Fruit fly (Drosophila melanogaster) whole organism, embryonic: ENCODE measurements around the gene CG14340.
A peak's percentile ranks its signal among the peaks of the same experiment; 100 is the strongest.

Experiments used
- CG10431 ChIP-seq: fragments of 200-800 bp; sonication (Bioruptor generic); optimal IDR thresholded peaks from 3 replicates; lab custom pipeline; 2018; ENCODE audit warnings: missing biosample characterization, mild to moderate bottlenecking, missing genetic modification characterization
- CG11560 ChIP-seq: fragments of 200-800 bp; sonication (Bioruptor generic); IDR thresholded peaks from 3 replicates; pipeline ENCODE4 v1.3.6; 2022; ENCODE audit warnings: missing biosample characterization, missing genetic modification characterization
- CG14667 ChIP-seq: fragments of 200-800 bp; sonication (Bioruptor generic); IDR thresholded peaks from 2 replicates; pipeline ENCODE4 v1.3.6; 2022; ENCODE audit warnings: missing biosample characterization, missing genetic modification characterization
- CG15011 ChIP-seq: fragments of 200-800 bp; sonication (Bioruptor generic); optimal IDR thresholded peaks from 3 replicates; lab custom pipeline; 2018; ENCODE audit warnings: missing biosample characterization, mild to moderate bottlenecking, missing genetic modification characterization
- CG15073 ChIP-seq: fragments of 200-800 bp; sonication (Bioruptor generic); optimal IDR thresholded peaks from 2 replicates; lab custom pipeline; 2016; ENCODE audit warnings: missing biosample characterization, missing genetic modification characterization
- CG17802 ChIP-seq: fragments of 200-800 bp; sonication (Bioruptor generic); optimal IDR thresholded peaks from 2 replicates; lab custom pipeline; 2018; ENCODE audit warnings: missing biosample characterization, mild to moderate bottlenecking, missing genetic modification characterization, moderate library complexity
- CG18262 ChIP-seq: fragments of 200-800 bp; optimal IDR thresholded peaks from 3 replicates; lab custom pipeline; 2019; ENCODE audit warnings: missing biosample characterization, mild to moderate bottlenecking, missing genetic modification characterization, moderate library complexity
- CG2129 ChIP-seq: fragments of 200-800 bp; sonication (Bioruptor generic); IDR thresholded peaks from 2 replicates; pipeline ENCODE4 v1.3.6; 2022; ENCODE audit warnings: missing biosample characterization, missing genetic modification characterization; ENCODE audit not compliant: partially characterized antibody
- CG2678 ChIP-seq: fragments of 200-800 bp; sonication (Bioruptor generic); optimal IDR thresholded peaks from 3 replicates; lab custom pipeline; 2019; ENCODE audit warnings: missing biosample characterization, mild to moderate bottlenecking, missing genetic modification characterization, moderate library complexity
- CG32532 ChIP-seq: fragments of 200-800 bp; sonication (Bioruptor generic); IDR thresholded peaks from 2 replicates; pipeline ENCODE4 v1.3.6; 2022; ENCODE audit warnings: missing biosample characterization, missing genetic modification characterization
- CG32772 ChIP-seq: fragments of 200-800 bp; sonication (Bioruptor generic); IDR thresholded peaks from 2 replicates; pipeline ENCODE4 v1.3.6; 2022; ENCODE audit warnings: missing biosample characterization, missing genetic modification characterization
- CG34376 ChIP-seq: fragments of 200-800 bp; sonication (Bioruptor generic); optimal IDR thresholded peaks from 2 replicates; lab custom pipeline; 2018; ENCODE audit warnings: missing biosample characterization, mild to moderate bottlenecking, missing genetic modification characterization
- CG6683 ChIP-seq: fragments of 200-800 bp; sonication (Bioruptor generic); optimal IDR thresholded peaks from 2 replicates; lab custom pipeline; 2017; ENCODE audit warnings: missing biosample characterization, mild to moderate bottlenecking, missing genetic modification characterization, missing genetic modification reagents
- CG7271 ChIP-seq: fragments of 200-800 bp; sonication (Bioruptor generic); optimal IDR thresholded peaks from 2 replicates; lab custom pipeline; 2018; ENCODE audit warnings: missing biosample characterization, mild to moderate bottlenecking, missing genetic modification characterization, moderate library complexity
- CG7987 ChIP-seq: fragments of 200-800 bp; sonication (Bioruptor generic); optimal IDR thresholded peaks from 2 replicates; lab custom pipeline; 2018; ENCODE audit warnings: missing biosample characterization, mild to moderate bottlenecking, missing genetic modification characterization, moderate library complexity
- CG8944 ChIP-seq: fragments of 200-800 bp; sonication (Bioruptor generic); optimal IDR thresholded peaks from 3 replicates; lab custom pipeline; 2016; ENCODE audit warnings: missing biosample characterization, missing genetic modification characterization
- CHES-1-like ChIP-seq: fragments of 200-800 bp; sonication (Bioruptor generic); optimal IDR thresholded peaks from 2 replicates; lab custom pipeline; 2016; ENCODE audit warnings: missing biosample characterization, missing genetic modification characterization
- Doc2 ChIP-seq: fragments of 200-800 bp; sonication (Bioruptor generic); IDR thresholded peaks from 2 replicates; pipeline ENCODE4 v1.3.6; 2022; ENCODE audit warnings: missing biosample characterization, missing genetic modification characterization
- Dref ChIP-seq: fragments of 200-800 bp; sonication (Bioruptor generic); IDR thresholded peaks from 2 replicates; pipeline ENCODE4 v1.3.6; 2022; ENCODE audit warnings: missing biosample characterization, missing genetic modification characterization
- E2f1 ChIP-seq: fragments of 200-800 bp; sonication (Bioruptor generic); IDR thresholded peaks from 2 replicates; pipeline ENCODE4 v1.3.6; 2022; ENCODE audit warnings: missing biosample characterization, missing genetic modification characterization
- Ets97D ChIP-seq: fragments of 200-800 bp; sonication (Bioruptor generic); optimal IDR thresholded peaks from 3 replicates; lab custom pipeline; 2016; ENCODE audit warnings: missing biosample characterization, missing genetic modification characterization
- GATAe ChIP-seq: fragments of 200-800 bp; sonication (Bioruptor generic); conservative IDR thresholded peaks from 2 replicates; pipeline ENCODE4 v1.3.6; 2022; ENCODE audit warnings: missing biosample characterization, missing genetic modification characterization
- Hand ChIP-seq: fragments of 200-800 bp; sonication (Bioruptor generic); optimal IDR thresholded peaks from 2 replicates; lab custom pipeline; 2017; ENCODE audit warnings: mild to moderate bottlenecking, missing biosample characterization, missing genetic modification reagents, missing genetic modification characterization
- MBD-R2 ChIP-seq: fragments of 200-800 bp; sonication (Bioruptor generic); IDR thresholded peaks from 2 replicates; pipeline ENCODE4 v1.3.6; 2022; ENCODE audit warnings: missing biosample characterization, missing genetic modification characterization
- Myb ChIP-seq: fragments of 200-800 bp; sonication (Bioruptor generic); optimal IDR thresholded peaks from 2 replicates; lab custom pipeline; 2016; ENCODE audit warnings: missing biosample characterization, missing genetic modification characterization
- Scr ChIP-seq: fragments of 200-800 bp; sonication (Bioruptor generic); IDR thresholded peaks from 2 replicates; pipeline ENCODE4 v1.3.6; 2022; ENCODE audit warnings: missing biosample characterization, missing genetic modification characterization; ENCODE audit not compliant: partially characterized antibody
- Xbp1 ChIP-seq: fragments of 200-800 bp; sonication (Bioruptor generic); optimal IDR thresholded peaks from 3 replicates; lab custom pipeline; 2016; ENCODE audit warnings: missing biosample characterization, mild to moderate bottlenecking, missing genetic modification characterization
- abd-A ChIP-seq: fragments of 200-800 bp; sonication (Bioruptor generic); optimal IDR thresholded peaks from 3 replicates; lab custom pipeline; 2019; ENCODE audit warnings: missing biosample characterization, mild to moderate bottlenecking, missing genetic modification characterization, moderate library complexity
- aop ChIP-seq: fragments of 200-800 bp; sonication (Bioruptor generic); IDR thresholded peaks from 2 replicates; pipeline ENCODE4 v1.3.6; 2022; ENCODE audit warnings: missing biosample characterization, missing genetic modification characterization
- bab2 ChIP-seq: fragments of 200-800 bp; sonication (Bioruptor generic); optimal IDR thresholded peaks from 2 replicates; lab custom pipeline; 2016; ENCODE audit warnings: missing biosample characterization, missing genetic modification characterization
- bbx ChIP-seq: fragments of 200-800 bp; sonication (Bioruptor generic); IDR thresholded peaks from 2 replicates; pipeline ENCODE4 v1.3.6; 2022; ENCODE audit warnings: missing biosample characterization, missing genetic modification characterization; ENCODE audit not compliant: partially characterized antibody
- crol ChIP-seq: fragments of 200-800 bp; sonication (Bioruptor generic); IDR thresholded peaks from 2 replicates; pipeline ENCODE4 v1.3.6; 2022; ENCODE audit warnings: missing biosample characterization, missing genetic modification characterization
- dati ChIP-seq: fragments of 200-800 bp; sonication (Bioruptor generic); IDR thresholded peaks from 2 replicates; pipeline ENCODE4 v1.3.6; 2022; ENCODE audit warnings: missing biosample characterization, missing genetic modification characterization
- disco-r ChIP-seq: fragments of 200-800 bp; sonication (Bioruptor generic); optimal IDR thresholded peaks from 2 replicates; lab custom pipeline; 2016; ENCODE audit warnings: missing biosample characterization, missing genetic modification characterization
- en ChIP-seq: fragments of 200-800 bp; sonication (Bioruptor generic); optimal IDR thresholded peaks from 2 replicates; lab custom pipeline; 2016; ENCODE audit warnings: missing biosample characterization, missing genetic modification characterization
- gt ChIP-seq: fragments of 200-800 bp; sonication (Bioruptor generic); IDR thresholded peaks from 2 replicates; pipeline ENCODE4 v1.3.6; 2022; ENCODE audit warnings: missing biosample characterization, missing genetic modification characterization
- ind ChIP-seq: fragments of 200-800 bp; sonication (Bioruptor generic); optimal IDR thresholded peaks from 3 replicates; lab custom pipeline; 2016; ENCODE audit warnings: missing biosample characterization, missing genetic modification characterization
- ken ChIP-seq: fragments of 200-800 bp; sonication (Bioruptor generic); IDR thresholded peaks from 3 replicates; pipeline ENCODE4 v1.3.6; 2022; ENCODE audit warnings: missing biosample characterization, missing genetic modification characterization
- kni ChIP-seq: fragments of 200-800 bp; sonication (Bioruptor generic); optimal IDR thresholded peaks from 3 replicates; lab custom pipeline; 2017; ENCODE audit warnings: mild to moderate bottlenecking, missing biosample characterization, missing genetic modification reagents, missing genetic modification characterization
- maf-S ChIP-seq: fragments of 200-800 bp; sonication (Bioruptor generic); optimal IDR thresholded peaks from 2 replicates; lab custom pipeline; 2016; ENCODE audit warnings: missing biosample characterization, missing genetic modification characterization
- nerfin-2 ChIP-seq: fragments of 200-800 bp; sonication (Bioruptor generic); IDR thresholded peaks from 2 replicates; pipeline ENCODE4 v1.3.6; 2022; ENCODE audit warnings: missing biosample characterization, missing genetic modification characterization; ENCODE audit not compliant: partially characterized antibody
- odd ChIP-seq: fragments of 200-800 bp; sonication (Bioruptor generic); optimal IDR thresholded peaks from 2 replicates; lab custom pipeline; 2017; ENCODE audit warnings: missing biosample characterization, mild to moderate bottlenecking, missing genetic modification characterization
- phol ChIP-seq: fragments of 200-800 bp; sonication (Bioruptor generic); optimal IDR thresholded peaks from 3 replicates; lab custom pipeline; 2018; ENCODE audit warnings: missing biosample characterization, mild to moderate bottlenecking, missing genetic modification characterization, moderate library complexity
- pita ChIP-seq: fragments of 200-800 bp; sonication (Bioruptor generic); optimal IDR thresholded peaks from 2 replicates; lab custom pipeline; 2017; ENCODE audit warnings: missing biosample characterization, mild to moderate bottlenecking, missing genetic modification characterization
- run ChIP-seq: fragments of 200-800 bp; sonication (Bioruptor generic); optimal IDR thresholded peaks from 3 replicates; lab custom pipeline; 2018; ENCODE audit warnings: missing biosample characterization, mild to moderate bottlenecking, missing genetic modification characterization
- sens-2 ChIP-seq: fragments of 200-800 bp; sonication (Bioruptor generic); IDR thresholded peaks from 2 replicates; pipeline ENCODE4 v1.3.6; 2022; ENCODE audit warnings: missing biosample characterization, missing genetic modification characterization
- shn ChIP-seq: fragments of 200-800 bp; sonication (Bioruptor generic); optimal IDR thresholded peaks from 3 replicates; lab custom pipeline; 2016; ENCODE audit warnings: missing biosample characterization, missing genetic modification characterization
- slp2 ChIP-seq: fragments of 200-800 bp; sonication (Bioruptor generic); optimal IDR thresholded peaks from 2 replicates; lab custom pipeline; 2016; ENCODE audit warnings: missing biosample characterization, missing genetic modification characterization
- vfl ChIP-seq: fragments of 200-800 bp; sonication (Bioruptor generic); optimal IDR thresholded peaks from 2 replicates; lab custom pipeline; 2016; ENCODE audit warnings: missing biosample characterization, missing genetic modification characterization
- zfh1 ChIP-seq: fragments of 200-800 bp; sonication (Bioruptor generic); IDR thresholded peaks from 3 replicates; pipeline ENCODE4 v1.3.6; 2022; ENCODE audit warnings: missing biosample characterization, missing genetic modification characterization

Gene CG14340

DNA sequence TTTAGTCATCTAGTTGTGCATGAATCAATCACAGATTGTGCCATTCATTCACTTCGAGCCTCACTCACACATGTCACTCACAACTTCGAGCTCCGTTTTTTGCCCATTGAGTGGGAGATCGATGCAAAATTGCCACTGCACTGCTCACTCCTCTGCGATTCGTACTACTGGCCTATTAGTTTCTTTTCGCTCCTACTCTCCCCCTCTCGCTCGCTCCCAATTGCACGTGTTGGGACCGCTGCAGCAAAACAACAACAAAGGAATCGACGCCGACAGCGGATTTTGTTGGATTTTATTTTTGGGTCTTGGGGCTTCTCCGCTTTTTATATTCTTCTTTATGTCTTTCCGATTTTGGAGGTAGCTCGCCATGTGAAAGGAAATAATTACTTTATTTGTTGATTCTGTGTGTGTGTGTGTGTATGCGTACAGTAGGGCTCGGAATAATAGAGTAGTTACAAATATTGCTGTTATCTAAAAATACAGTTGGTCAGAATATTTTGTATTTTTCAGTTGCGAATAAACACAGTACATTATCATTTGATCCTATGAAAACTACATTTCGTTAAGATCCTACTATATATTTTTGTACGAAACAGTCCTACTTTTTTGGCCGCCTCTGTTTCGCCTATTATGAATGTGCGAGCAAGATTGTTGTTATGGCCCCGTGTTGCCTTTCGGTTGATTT lies 38.4 kb upstream of the CG14340 start (continued):
- TF ChIP-seq abd-A: peak; percentile 58
- TF ChIP-seq zfh1 (GFP tag; lab: Robert Waterston, UW): peak; percentile 89
- TF ChIP-seq en (GFP tag; lab: Kevin White, UChicago): peak; percentile 61
- peak; percentile 42 for TF ChIP-seq CG6683 (GFP tag; lab: Kevin White, UChicago)
- no peak for TF ChIP-seq pita (GFP tag; lab: Kevin White, UChicago)
- TF ChIP-seq CG7987: peak; percentile 36
- peak; percentile 78 for TF ChIP-seq bab2 (GFP tag; lab: Kevin White, UChicago)
- TF ChIP-seq shn (GFP tag; lab: Kevin White, UChicago): peak; percentile 45
- TF ChIP-seq MBD-R2: 0 out of 2 replicates have a peak, but pooled peaks have one; percentile 15
- peak; percentile 58 for TF ChIP-seq CHES-1-like (GFP tag; lab: Kevin White, UChicago)
- TF ChIP-seq gt (GFP tag; lab: Robert Waterston, UW): 0 out of 2 replicates have a peak, but pooled peaks have one; percentile 9
- TF ChIP-seq slp2: peak; percentile 76
- TF ChIP-seq sens-2 (GFP tag; lab: Robert Waterston, UW): peak; percentile 51; the same call in 1 of the 2 replicates
- no peak for TF ChIP-seq Doc2 (GFP tag; lab: Robert Waterston, UW)
- TF ChIP-seq Scr: no peak
- TF ChIP-seq aop: peak; percentile 41; the same call in 1 of the 2 replicates
- TF ChIP-seq ind (GFP tag; lab: Kevin White, UChicago): peak; percentile 74
- peak; percentile 81 for TF ChIP-seq Xbp1 (GFP tag; lab: Kevin White, UChicago)
- peak; percentile 89 for TF ChIP-seq phol (tag; lab: Kevin White, UChicago)
- TF ChIP-seq dati: peak; percentile 69; the same call in 1 of the 2 replicates
- TF ChIP-seq CG8944 (GFP tag; lab: Kevin White, UChicago): peak; percentile 36
- peak; percentile 47 for TF ChIP-seq disco-r (GFP tag; lab: Kevin White, UChicago)
- TF ChIP-seq Hand (GFP tag; lab: Kevin White, UChicago): peak; percentile 19
- TF ChIP-seq CG18262 (tag; lab: Kevin White, UChicago): peak; percentile 92
- TF ChIP-seq vfl: no peak
- TF ChIP-seq CG14667: peak; percentile 66
- TF ChIP-seq Ets97D: peak; percentile 21
- no peak for TF ChIP-seq bbx (GFP tag; lab: Robert Waterston, UW)
- no peak for TF ChIP-seq CG2129 (GFP tag; lab: Robert Waterston, UW)
- peak; percentile 81 for TF ChIP-seq CG32772 (GFP tag; lab: Robert Waterston, UW)
- TF ChIP-seq CG2678 (tag; lab: Kevin White, UChicago): peak; percentile 88
- peak; percentile 73 for TF ChIP-seq E2f1 (GFP tag; lab: Robert Waterston, UW)
- peak; percentile 38 for TF ChIP-seq CG7271 (tag; lab: Kevin White, UChicago)
- TF ChIP-seq CG11560: no peak
- TF ChIP-seq maf-S (GFP tag; lab: Kevin White, UChicago): no peak
- no peak for TF ChIP-seq CG34376 (GFP tag; lab: Kevin White, UChicago)
- no peak for TF ChIP-seq Dref
- peak; percentile 64 for TF ChIP-seq kni (GFP tag; lab: Kevin White, UChicago)
- peak; percentile 68; the same call in 1 of the 2 replicates for TF ChIP-seq CG32532 (GFP tag; lab: Robert Waterston, UW)
- no peak for TF ChIP-seq crol (GFP tag; lab: Robert Waterston, UW)
- TF ChIP-seq ken (GFP tag; lab: Robert Waterston, UW): peak; percentile 77; the same call in 2 of the 3 replicates
- peak; percentile 64 for TF ChIP-seq odd
- peak; percentile 66 for TF ChIP-seq CG17802 (tag; lab: Kevin White, UChicago)
- TF ChIP-seq nerfin-2 (GFP tag; lab: Robert Waterston, UW): no peak
- TF ChIP-seq CG15073: peak; percentile 87
- peak; percentile 40 for TF ChIP-seq CG10431 (GFP tag; lab: Kevin White, UChicago)
- peak; percentile 66 for TF ChIP-seq CG15011
- TF ChIP-seq run (tag; lab: Kevin White, UChicago): peak; percentile 75
- peak; percentile 48 for TF ChIP-seq Myb
- TF ChIP-seq GATAe: no peak
